Worm (Caenorhabditis elegans): Measurements from ENCODE around the gene D2023.4.

ce11 chrV:11849408-11849807 is 23.8 kb upstream of the D2023.4 start:
- no peak for TF ChIP-seq T22C8.4 (GFP tag; IDR thresholded peaks at IDR 0.05)
- no peak for TF ChIP-seq ztf-23 (GFP tag; IDR thresholded peaks at IDR 0.05)
- TF ChIP-seq flt-1 (GFP tag; IDR thresholded peaks at IDR 0.05), result no peak
- TF ChIP-seq ztf-29 (GFP tag; IDR thresholded peaks at IDR 0.05), result no peak
- TF ChIP-seq tab-1 (GFP tag; IDR thresholded peaks at IDR 0.05), result no peak
